Worm (Caenorhabditis elegans): ENCODE results near the gene irld-52.
"Not testable (repeated sequence)": the region's sequence is repeated elsewhere in the genome, so short reads cannot be mapped to it uniquely, and the experiment has no call there.

Gene irld-52

ce11 chrV:15810446-15810845, 31.0 kb downstream of the irld-52 start, which contains the start of gene F54B8.1:
Gene F54B8.1 (plus strand): TSS chrV:15810746.
- no peak for TF ChIP-seq nhr-19 (GFP tag; conservative IDR thresholded peaks at IDR 0.05)
- TF ChIP-seq unc-62 (GFP tag; optimal IDR thresholded peaks at IDR 0.05): no peak
- no peak for TF ChIP-seq lir-3 (tag; optimal IDR thresholded peaks at IDR 0.05; ENCODE audit: poor library complexity)
- TF ChIP-seq fos-1 (tag; optimal IDR thresholded peaks at IDR 0.05): no peak
- TF ChIP-seq ces-1 (GFP tag; optimal IDR thresholded peaks at IDR 0.05): no peak
- TF ChIP-seq skn-1 (tag; optimal IDR thresholded peaks at IDR 0.05): no peak
- TF ChIP-seq ceh-82 (tag; optimal IDR thresholded peaks at IDR 0.05): no peak
- TF ChIP-seq pag-3 (tag; optimal IDR thresholded peaks at IDR 0.05; ENCODE audit: borderline replicate concordance, insufficient read depth): no peak
- no peak for TF ChIP-seq unc-98 (GFP tag; IDR thresholded peaks at IDR 0.05)
- TF ChIP-seq alr-1 (tag; optimal IDR thresholded peaks at IDR 0.05; ENCODE audit: borderline replicate concordance): no peak
- no peak for TF ChIP-seq aly-2 (tag; optimal IDR thresholded peaks at IDR 0.05)
- TF ChIP-seq ets-5 (GFP tag; IDR thresholded peaks at IDR 0.05): no peak
- no peak for TF ChIP-seq unc-130 (tag; optimal IDR thresholded peaks at IDR 0.05)
- TF ChIP-seq efl-3 (GFP tag; optimal IDR thresholded peaks at IDR 0.05): no peak
- no peak for TF ChIP-seq sox-4 (tag; optimal IDR thresholded peaks at IDR 0.05)
- TF ChIP-seq nhr-12 (tag; optimal IDR thresholded peaks at IDR 0.05): no peak
- no peak for TF ChIP-seq tlp-1 (tag; optimal IDR thresholded peaks at IDR 0.05)
- TF ChIP-seq C34B4.2 (tag; optimal IDR thresholded peaks at IDR 0.05): no peak

ce11 chrV:15811982-15812381, 32.5 kb downstream of the irld-52 start, which contains the start of gene nhr-282:
Gene nhr-282 (plus strand): TSS chrV:15812282.
- TF ChIP-seq elt-3 (tag; optimal IDR thresholded peaks at IDR 0.05); mef-2 (tag; optimal IDR thresholded peaks at IDR 0.05); unc-62 (GFP tag; optimal IDR thresholded peaks at IDR 0.05): not testable (repeated sequence)

ce11 chrV:15815962-15816432, 36.5 kb downstream of the irld-52 start, which contains the start of the genes fbxa-69 and F54B8.4:
Gene fbxa-69 (minus strand): TSS chrV:15815971.
Gene F54B8.4 (plus strand): TSS chrV:15816382.
- TF ChIP-seq lin-35 (GFP tag; optimal IDR thresholded peaks at IDR 0.05) (peak in 1 of 2 experiments; percentile 5), lin-13 (GFP tag; optimal IDR thresholded peaks at IDR 0.05) (no peak), nhr-76 (tag; optimal IDR thresholded peaks at IDR 0.05) (no peak), jun-1 (tag; optimal IDR thresholded peaks at IDR 0.05) (no peak), sox-4 (tag; optimal IDR thresholded peaks at IDR 0.05) (no peak), zip-4 (GFP tag; optimal IDR thresholded peaks at IDR 0.05) (no peak), pqm-1 (tag; optimal IDR thresholded peaks at IDR 0.05) (no peak), nhr-77 (tag; optimal IDR thresholded peaks at IDR 0.05) (no peak), nhr-28 (tag; optimal IDR thresholded peaks at IDR 0.05) (no peak), vab-15 (tag; optimal IDR thresholded peaks at IDR 0.05) (no peak), unc-130 (tag; optimal IDR thresholded peaks at IDR 0.05) (no peak), aly-2 (tag; optimal IDR thresholded peaks at IDR 0.05) (no peak), efl-1 (optimal IDR thresholded peaks at IDR 0.05) (no peak), efl-1 (GFP tag; optimal IDR thresholded peaks at IDR 0.05 in 1 of 2) (peak in 1 of 2 experiments; percentile 92), nhr-20 (tag; optimal IDR thresholded peaks at IDR 0.05) (no peak), nhr-85 (tag) (peak; percentile 31), dsc-1 (tag; optimal IDR thresholded peaks at IDR 0.05) (no peak), sup-37 (GFP tag; optimal IDR thresholded peaks at IDR 0.05) (no peak), unc-62 (GFP tag; optimal IDR thresholded peaks at IDR 0.05) (no peak), egl-13 (tag; optimal IDR thresholded peaks at IDR 0.05) (no peak), blmp-1 (tag; optimal IDR thresholded peaks at IDR 0.05) (peak; percentile 46), ceh-88 (GFP tag; IDR thresholded peaks at IDR 0.05) (no peak), irx-1 (tag; optimal IDR thresholded peaks at IDR 0.05) (no peak), elt-2 (tag; optimal IDR thresholded peaks at IDR 0.05) (no peak)

All from whole organism, L1 larva.